Worm (Caenorhabditis elegans): ENCODE data around the gene srlf-7.

Gene srlf-7

DNA sequence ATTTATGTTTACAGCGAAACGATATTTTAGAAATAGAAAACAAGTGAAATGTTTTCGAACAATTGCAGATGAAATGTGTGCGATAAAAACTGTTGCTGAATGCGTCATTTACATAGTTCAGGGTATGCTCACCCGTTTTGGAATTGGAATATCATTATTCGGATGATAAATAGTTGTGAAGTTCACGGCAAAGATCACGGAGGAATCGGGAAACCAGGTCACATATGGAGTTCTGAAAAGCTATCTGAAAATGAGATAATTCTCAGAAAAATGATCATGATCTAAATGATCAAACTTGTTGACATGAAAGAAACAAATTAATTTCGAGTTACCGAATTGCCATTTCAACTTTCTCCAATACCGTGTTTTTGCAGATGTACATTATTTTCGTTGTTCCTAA lies 6.6 kb downstream of the srlf-7 start, which contains the start of gene best-16:
Gene best-16, minus strand, starts transcription at position 101 of the 400 bp plus-strand sequence.
- TF ChIP-seq daf-8 (GFP tag; IDR thresholded peaks at IDR 0.05): no peak

ce11 chrIV:7196853-7197252 lies 7.8 kb downstream of the srlf-7 start, which contains the start of gene unc-8:
Gene unc-8, plus strand, starts transcription at chrIV:7197153.
- TF ChIP-seq F49E8.2 (tag; optimal IDR thresholded peaks at IDR 0.05; ENCODE audit: borderline replicate concordance): no peak
- TF ChIP-seq F44E2.7 (GFP tag; IDR thresholded peaks at IDR 0.05): no peak
- no peak for TF ChIP-seq Y105C5A.15 (GFP tag; IDR thresholded peaks at IDR 0.05)
- TF ChIP-seq hmg-1.1 (GFP tag; IDR thresholded peaks at IDR 0.05): no peak

DNA sequence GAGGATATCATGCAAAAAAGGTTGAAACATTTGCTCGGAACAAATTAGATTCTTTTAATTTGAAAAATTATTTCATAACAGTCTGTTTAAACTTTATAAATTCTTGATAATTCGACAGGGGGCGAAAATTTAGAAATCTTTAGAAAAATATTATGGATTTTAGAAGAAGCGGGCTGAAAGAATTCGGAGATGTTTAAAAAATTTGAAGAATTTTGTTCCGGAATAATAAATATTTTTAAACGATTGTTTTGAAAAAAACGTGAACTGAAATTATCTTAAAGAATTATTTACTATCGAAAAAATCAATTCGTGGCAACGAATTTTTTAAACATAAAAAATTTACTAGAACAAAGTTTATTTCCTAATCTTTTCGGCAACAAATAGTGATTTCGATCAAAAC lies 14.6 kb downstream of the srlf-7 start, which contains the start of gene R13A1.3:
Gene R13A1.3, plus strand, starts transcription at position 301 of the 400 bp plus-strand sequence.
- TF ChIP-seq fkh-10 (GFP tag; optimal IDR thresholded peaks at IDR 0.05): no peak
- TF ChIP-seq ceh-62 (tag; optimal IDR thresholded peaks at IDR 0.05): no peak
- no peak for TF ChIP-seq dmd-6 (GFP tag; IDR thresholded peaks at IDR 0.05)
- TF ChIP-seq R02D3.7 (tag; optimal IDR thresholded peaks at IDR 0.05): no peak
- TF ChIP-seq tra-1 (GFP tag; IDR thresholded peaks at IDR 0.05): no peak
- no peak for TF ChIP-seq lin-13 (GFP tag; optimal IDR thresholded peaks at IDR 0.05)
- TF ChIP-seq tag-97 (GFP tag; IDR thresholded peaks at IDR 0.05): no peak
- TF ChIP-seq nhr-28 (tag; optimal IDR thresholded peaks at IDR 0.05): no peak
- TF ChIP-seq T26A8.4 (GFP tag; IDR thresholded peaks at IDR 0.05): no peak
- no peak for TF ChIP-seq nhr-111 (GFP tag; optimal IDR thresholded peaks at IDR 0.05)
- TF ChIP-seq arid-1 (GFP tag; conservative IDR thresholded peaks at IDR 0.05): no peak
- no peak for TF ChIP-seq aly-2 (tag; optimal IDR thresholded peaks at IDR 0.05)
- TF ChIP-seq spr-3 (GFP tag; optimal IDR thresholded peaks at IDR 0.05): no peak
- no peak for TF ChIP-seq hmg-1.1 (GFP tag; IDR thresholded peaks at IDR 0.05)
- no peak for TF ChIP-seq pha-4 (GFP tag; IDR thresholded peaks at IDR 0.05)
- TF ChIP-seq pha-4 (tag; optimal IDR thresholded peaks at IDR 0.05): no peak
- no peak for TF ChIP-seq lin-1 (GFP tag; IDR thresholded peaks at IDR 0.05)
- no peak for TF ChIP-seq lin-39 (tag; optimal IDR thresholded peaks at IDR 0.05)

- no peak for TF ChIP-seq zag-1 (tag; optimal IDR thresholded peaks at IDR 0.05)
- no peak for TF ChIP-seq lin-1 (GFP tag; IDR thresholded peaks at IDR 0.05)
- no peak for TF ChIP-seq nhr-10 (tag; optimal IDR thresholded peaks at IDR 0.05)
- no peak for TF ChIP-seq lir-3 (tag; optimal IDR thresholded peaks at IDR 0.05)
- no peak for TF ChIP-seq ceh-28 (tag; optimal IDR thresholded peaks at IDR 0.05)
- TF ChIP-seq ceh-20 (GFP tag; IDR thresholded peaks at IDR 0.05): no peak
- TF ChIP-seq daf-19 (GFP tag; conservative IDR thresholded peaks at IDR 0.05): no peak
- TF ChIP-seq dmd-8 (GFP tag; IDR thresholded peaks at IDR 0.05): no peak
- no peak for TF ChIP-seq lin-15B (tag; optimal IDR thresholded peaks at IDR 0.05)
- TF ChIP-seq skn-1 (tag; optimal IDR thresholded peaks at IDR 0.05): no peak
- TF ChIP-seq mep-1 (tag; optimal IDR thresholded peaks at IDR 0.05): no peak
- no peak for TF ChIP-seq ceh-32 (tag; optimal IDR thresholded peaks at IDR 0.05; ENCODE audit: poor library complexity)
- no peak for TF ChIP-seq gei-8 (GFP tag; optimal IDR thresholded peaks at IDR 0.05)
- TF ChIP-seq F26F4.8 (GFP tag; conservative IDR thresholded peaks at IDR 0.05): no peak
- no peak for TF ChIP-seq nhr-102 (tag; optimal IDR thresholded peaks at IDR 0.05)
- no peak for TF ChIP-seq Y5F2A.4 (GFP tag; optimal IDR thresholded peaks at IDR 0.05)
- no peak for TF ChIP-seq Y48G9A.11 (GFP tag; IDR thresholded peaks at IDR 0.05)
- no peak for TF ChIP-seq lin-29 (GFP tag; IDR thresholded peaks at IDR 0.05)
- no peak for TF ChIP-seq saeg-2 (GFP tag; IDR thresholded peaks at IDR 0.05)
Measured at ce11 chrIV:7205969-7206368, 16.9 kb downstream of the srlf-7 start, which contains the start of gene kcc-1. Gene kcc-1, plus strand, starts transcription at chrIV:7206269.
